Fruit fly (Drosophila melanogaster) whole organism, embryonic: ENCODE measurements around the gene CG43338.
A peak's percentile ranks its signal among the peaks of the same experiment; 100 is the strongest.

Source experiments
- BEAF-32 ChIP-seq: fragments of 200-800 bp; sonication (Bioruptor generic); optimal IDR thresholded peaks from 3 replicates; lab custom pipeline; 2017; ENCODE audit warnings: missing biosample characterization, missing genetic modification characterization, mild to moderate bottlenecking, moderate library complexity, missing genetic modification reagents
- CG10321 ChIP-seq: fragments of 200-800 bp; sonication (Bioruptor generic); IDR thresholded peaks from 2 replicates; pipeline ENCODE4 v1.3.6; 2022; ENCODE audit warnings: missing biosample characterization, missing genetic modification characterization
- CG13775 ChIP-seq: fragments of 200-800 bp; sonication (Bioruptor generic); optimal IDR thresholded peaks from 3 replicates; lab custom pipeline; 2017; ENCODE audit warnings: missing biosample characterization, mild to moderate bottlenecking, missing genetic modification characterization
- CG14860 ChIP-seq: fragments of 200-800 bp; sonication (Bioruptor generic); IDR thresholded peaks from 3 replicates; pipeline ENCODE4 v1.3.6; 2022; ENCODE audit warnings: missing biosample characterization, missing genetic modification characterization; ENCODE audit not compliant: partially characterized antibody
- CG1529 ChIP-seq: fragments of 200-800 bp; sonication (Bioruptor generic); optimal IDR thresholded peaks from 3 replicates; lab custom pipeline; 2018; ENCODE audit warnings: missing biosample characterization, missing genetic modification characterization
- CG15479 ChIP-seq: fragments of 200-800 bp; sonication (Bioruptor generic); optimal IDR thresholded peaks from 3 replicates; lab custom pipeline; 2019; ENCODE audit warnings: missing biosample characterization, mild to moderate bottlenecking, missing genetic modification characterization, moderate library complexity
- CG1832 ChIP-seq: fragments of 200-800 bp; sonication (Bioruptor generic); optimal IDR thresholded peaks from 2 replicates; lab custom pipeline; 2017; ENCODE audit warnings: missing biosample characterization, mild to moderate bottlenecking, missing genetic modification characterization, inconsistent platforms
- CG18476 ChIP-seq: fragments of 200-800 bp; sonication (Bioruptor generic); optimal IDR thresholded peaks from 2 replicates; lab custom pipeline; 2016; ENCODE audit warnings: missing biosample characterization, mild to moderate bottlenecking, missing genetic modification characterization
- CG30020 ChIP-seq: fragments of 200-800 bp; optimal IDR thresholded peaks from 2 replicates; lab custom pipeline; 2019; ENCODE audit warnings: missing biosample characterization, mild to moderate bottlenecking, missing genetic modification characterization, moderate library complexity
- CG34224 ChIP-seq: fragments of 200-800 bp; sonication (Bioruptor generic); IDR thresholded peaks from 3 replicates; pipeline ENCODE4 v1.3.6; 2022; ENCODE audit warnings: missing biosample characterization, missing genetic modification characterization; ENCODE audit not compliant: partially characterized antibody
- CG34376 ChIP-seq: fragments of 200-800 bp; sonication (Bioruptor generic); optimal IDR thresholded peaks from 2 replicates; lab custom pipeline; 2018; ENCODE audit warnings: missing biosample characterization, mild to moderate bottlenecking, missing genetic modification characterization
- CG4854 ChIP-seq: fragments of 200-800 bp; sonication (Bioruptor generic); optimal IDR thresholded peaks from 2 replicates; lab custom pipeline; 2016; ENCODE audit warnings: missing biosample characterization, missing genetic modification characterization, inconsistent platforms
- CG5245 ChIP-seq: fragments of 200-800 bp; sonication (Bioruptor generic); optimal IDR thresholded peaks from 3 replicates; lab custom pipeline; 2016; ENCODE audit warnings: missing biosample characterization, missing genetic modification characterization
- CG6689 ChIP-seq: fragments of 200-800 bp; sonication (Bioruptor generic); IDR thresholded peaks from 2 replicates; pipeline ENCODE4 v1.3.6; 2022; ENCODE audit warnings: missing biosample characterization, missing genetic modification characterization
- CG6765 ChIP-seq: fragments of 200-800 bp; sonication (Bioruptor generic); optimal IDR thresholded peaks from 3 replicates; lab custom pipeline; 2017; ENCODE audit warnings: missing biosample characterization, mild to moderate bottlenecking, missing genetic modification characterization
- CG8388 ChIP-seq: fragments of 200-800 bp; sonication (Bioruptor generic); optimal IDR thresholded peaks from 2 replicates; lab custom pipeline; 2019; ENCODE audit warnings: missing biosample characterization, mild to moderate bottlenecking, missing genetic modification characterization, moderate library complexity
- CG8924 ChIP-seq: fragments of 200-800 bp; optimal IDR thresholded peaks from 3 replicates; lab custom pipeline; 2019; ENCODE audit warnings: missing biosample characterization, mild to moderate bottlenecking, missing genetic modification characterization, moderate library complexity
- CG9932 ChIP-seq: fragments of 200-800 bp; sonication (Bioruptor generic); IDR thresholded peaks from 2 replicates; pipeline ENCODE4 v1.3.6; 2022; ENCODE audit warnings: missing biosample characterization, missing genetic modification characterization
- Doc2 ChIP-seq: fragments of 200-800 bp; sonication (Bioruptor generic); IDR thresholded peaks from 2 replicates; pipeline ENCODE4 v1.3.6; 2022; ENCODE audit warnings: missing biosample characterization, missing genetic modification characterization
- Eip74EF ChIP-seq, 2 experiments: fragments of 200-800 bp in 1 of 2; fragments of >200 bp in 1 of 2; sonication (Bioruptor generic) in 1 of 2; optimal IDR thresholded peaks; 2 replicates each; lab custom pipeline; 2017 to 2019; ENCODE audit warnings: missing biosample characterization in 2 of 2, missing genetic modification characterization in 2 of 2, mild to moderate bottlenecking in 1 of 2, moderate library complexity in 1 of 2
- GATAe ChIP-seq: fragments of 200-800 bp; sonication (Bioruptor generic); conservative IDR thresholded peaks from 2 replicates; pipeline ENCODE4 v1.3.6; 2022; ENCODE audit warnings: missing biosample characterization, missing genetic modification characterization
- Gsc ChIP-seq: fragments of 200-800 bp; sonication (Bioruptor generic); IDR thresholded peaks from 2 replicates; pipeline ENCODE4 v1.3.6; 2022; ENCODE audit warnings: missing biosample characterization, missing genetic modification characterization
- Hr78 ChIP-seq, 2 experiments: fragments of 200-800 bp in 1 of 2; fragments of >200 bp in 1 of 2; sonication (Bioruptor generic) in 1 of 2; optimal IDR thresholded peaks; 2 replicates each; lab custom pipeline; 2017 to 2019; ENCODE audit warnings: missing biosample characterization in 2 of 2, missing genetic modification characterization in 2 of 2, mild to moderate bottlenecking in 1 of 2, moderate library complexity in 1 of 2
- Lhr ChIP-seq: fragments of 200-800 bp; sonication (Bioruptor generic); optimal IDR thresholded peaks from 3 replicates; lab custom pipeline; 2017; ENCODE audit warnings: mild to moderate bottlenecking, missing biosample characterization, missing genetic modification reagents, missing genetic modification characterization
- Med ChIP-seq: fragments of 200-800 bp; sonication (Bioruptor generic); peaks from one replicate; lab custom pipeline; 2016; ENCODE audit warnings: missing biosample characterization, missing genetic modification characterization, mild to moderate bottlenecking, inconsistent platforms, moderate library complexity
- NC2α ChIP-seq: fragments of 200-800 bp; sonication (Bioruptor generic); optimal IDR thresholded peaks from 2 replicates; lab custom pipeline; 2016; ENCODE audit warnings: missing biosample characterization, missing genetic modification characterization
- Six4 ChIP-seq: fragments of 200-800 bp; sonication (Bioruptor generic); optimal IDR thresholded peaks from 2 replicates; lab custom pipeline; 2016; ENCODE audit warnings: missing biosample characterization, missing genetic modification characterization
- Trl ChIP-seq, 3 experiments: fragments of >200 bp in 2 of 3; fragments of 200-800 bp in 1 of 3; sonication (Bioruptor generic) in 1 of 3; optimal IDR thresholded peaks; 2 replicates in 1 of 3; 3 replicates in 2 of 3; lab custom pipeline; 2016 to 2017; ENCODE audit warnings: missing biosample characterization in 1 of 3, missing genetic modification characterization in 1 of 3
- btn ChIP-seq: fragments of 200-800 bp; sonication (Bioruptor generic); optimal IDR thresholded peaks from 2 replicates; lab custom pipeline; 2016; ENCODE audit warnings: missing biosample characterization, missing genetic modification characterization
- ci ChIP-seq: fragments of 200-800 bp; sonication (Bioruptor generic); IDR thresholded peaks from 3 replicates; pipeline ENCODE4 v1.3.6; 2022; ENCODE audit warnings: missing biosample characterization, missing genetic modification characterization
- corto ChIP-seq: fragments of 200-800 bp; sonication (Bioruptor generic); optimal IDR thresholded peaks from 2 replicates; lab custom pipeline; 2016; ENCODE audit warnings: missing biosample characterization, mild to moderate bottlenecking, missing genetic modification characterization, moderate library complexity
- crc ChIP-seq: fragments of 200-800 bp; sonication (Bioruptor generic); optimal IDR thresholded peaks from 2 replicates; lab custom pipeline; 2016; ENCODE audit warnings: missing biosample characterization, missing genetic modification characterization
- ems ChIP-seq: fragments of 200-800 bp; sonication (Bioruptor generic); optimal IDR thresholded peaks from 3 replicates; lab custom pipeline; 2016; ENCODE audit warnings: missing biosample characterization, missing genetic modification characterization
- fd64A ChIP-seq: fragments of 200-800 bp; sonication (Bioruptor generic); optimal IDR thresholded peaks from 3 replicates; lab custom pipeline; 2018; ENCODE audit warnings: missing biosample characterization, mild to moderate bottlenecking, missing genetic modification characterization
- ftz-f1 ChIP-seq: fragments of 200-800 bp; sonication (Bioruptor generic); optimal IDR thresholded peaks from 2 replicates; lab custom pipeline; 2016; ENCODE audit warnings: missing biosample characterization, missing genetic modification characterization
- gcm ChIP-seq: fragments of 200-800 bp; sonication (Bioruptor generic); optimal IDR thresholded peaks from 2 replicates; lab custom pipeline; 2019; ENCODE audit warnings: missing biosample characterization, mild to moderate bottlenecking, missing genetic modification characterization, moderate library complexity
- gsb ChIP-seq: fragments of 200-800 bp; sonication (Bioruptor generic); IDR thresholded peaks from 2 replicates; pipeline ENCODE4 v1.3.6; 2022; ENCODE audit warnings: missing biosample characterization, missing genetic modification characterization
- inv ChIP-seq: fragments of 200-800 bp; sonication (Bioruptor generic); IDR thresholded peaks from 2 replicates; pipeline ENCODE4 v1.3.6; 2022; ENCODE audit warnings: missing biosample characterization, missing genetic modification characterization; ENCODE audit not compliant: partially characterized antibody
- otp ChIP-seq: fragments of 200-800 bp; sonication (Bioruptor generic); IDR thresholded peaks from 3 replicates; pipeline ENCODE4, ENCODE4 v1.3.6; 2022; ENCODE audit warnings: missing biosample characterization, missing genetic modification characterization
- pita ChIP-seq: fragments of 200-800 bp; sonication (Bioruptor generic); optimal IDR thresholded peaks from 2 replicates; lab custom pipeline; 2017; ENCODE audit warnings: missing biosample characterization, mild to moderate bottlenecking, missing genetic modification characterization
- sima ChIP-seq: fragments of 200-800 bp; sonication (Bioruptor generic); optimal IDR thresholded peaks from 2 replicates; lab custom pipeline; 2016; ENCODE audit warnings: missing biosample characterization, missing genetic modification characterization
- slp2 ChIP-seq: fragments of 200-800 bp; sonication (Bioruptor generic); optimal IDR thresholded peaks from 2 replicates; lab custom pipeline; 2016; ENCODE audit warnings: missing biosample characterization, missing genetic modification characterization
- sug ChIP-seq: fragments of 200-800 bp; optimal IDR thresholded peaks from 2 replicates; lab custom pipeline; 2019; ENCODE audit warnings: missing biosample characterization, mild to moderate bottlenecking, missing genetic modification characterization, moderate library complexity
- tll ChIP-seq, 2 experiments: fragments of 200-800 bp in 1 of 2; fragments of >200 bp in 1 of 2; sonication (Bioruptor generic) in 1 of 2; optimal IDR thresholded peaks; 2 replicates each; lab custom pipeline; 2017 to 2019; ENCODE audit warnings: missing biosample characterization in 2 of 2, missing genetic modification characterization in 2 of 2, mild to moderate bottlenecking in 1 of 2, moderate library complexity in 1 of 2
- toy ChIP-seq: fragments of 200-800 bp; sonication (Bioruptor generic); IDR thresholded peaks from 2 replicates; pipeline ENCODE4 v1.3.6; 2022; ENCODE audit warnings: missing biosample characterization, missing genetic modification characterization
- vvl ChIP-seq: fragments of 200-800 bp; sonication (Bioruptor generic); IDR thresholded peaks from 2 replicates; pipeline ENCODE4 v1.3.6; 2022; ENCODE audit warnings: missing biosample characterization, missing genetic modification characterization
- zen ChIP-seq: fragments of 200-800 bp; sonication (Bioruptor generic); optimal IDR thresholded peaks from 3 replicates; lab custom pipeline; 2018; ENCODE audit warnings: missing biosample characterization, mild to moderate bottlenecking, missing genetic modification characterization, moderate library complexity

The CG43338 gene

DNA sequence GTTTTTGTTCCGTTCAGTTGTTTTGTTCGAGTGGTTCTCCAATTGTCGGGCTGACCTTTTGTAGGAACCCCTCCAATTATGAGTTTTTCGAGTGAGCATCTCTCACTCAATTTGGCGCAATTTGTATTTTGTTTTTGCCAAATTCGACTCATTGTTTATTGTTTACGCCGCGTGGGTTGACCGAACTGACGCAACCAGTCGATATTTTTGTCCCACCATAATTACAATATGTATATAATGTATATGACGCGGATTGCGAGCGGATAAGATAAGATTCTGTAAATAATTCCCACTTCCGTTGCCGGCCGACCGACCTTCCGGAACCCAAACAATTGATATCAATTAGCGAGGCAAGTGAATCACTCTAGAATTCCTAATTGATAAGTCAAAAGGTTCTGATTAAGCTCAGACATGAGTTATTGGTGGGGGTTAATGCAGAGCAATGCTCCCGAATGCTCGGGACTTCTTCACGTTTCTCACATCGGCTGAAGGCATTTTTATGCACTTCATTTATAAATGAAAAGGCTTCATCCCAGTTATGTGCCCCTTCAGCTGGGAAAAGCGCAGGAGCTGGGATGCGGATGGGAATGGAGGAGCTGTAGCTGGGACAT, 40.3 kb downstream of the CG43338 start (continued):
- TF ChIP-seq otp (GFP tag; lab: Robert Waterston, UW) (no peak), CG34376 (GFP tag; lab: Kevin White, UChicago) (peak; percentile 44), sug (tag; lab: Kevin White, UChicago) (peak; percentile 19)

DNA sequence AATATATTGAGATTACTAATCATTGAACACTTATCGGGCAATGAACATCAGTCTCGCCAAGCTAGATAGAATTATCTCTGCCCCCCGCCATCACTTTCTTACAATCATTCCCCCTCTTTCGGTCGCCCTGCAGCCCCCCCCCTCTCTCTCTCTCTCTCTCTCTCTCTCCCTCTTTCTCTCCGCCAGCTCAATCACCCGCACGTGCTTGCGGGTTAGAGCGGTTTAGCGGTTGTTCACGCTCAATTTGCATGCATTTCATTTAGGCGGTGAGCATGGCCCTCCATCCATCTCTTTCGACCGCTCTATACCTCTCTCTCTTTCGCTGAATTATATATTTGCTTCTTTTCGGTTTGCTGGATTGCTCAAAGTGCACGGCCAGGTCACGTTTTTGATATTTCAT, 41.9 kb downstream of the CG43338 start:
- TF ChIP-seq CG30020 (tag; lab: Kevin White, UChicago) = no peak
- no peak for TF ChIP-seq BEAF-32 (GFP tag; lab: Kevin White, UChicago)
- TF ChIP-seq GATAe = no peak
- TF ChIP-seq zen (tag; lab: Kevin White, UChicago) = no peak
- TF ChIP-seq CG10321 (GFP tag; lab: Robert Waterston, UW) = peak; percentile 73
- no peak for TF ChIP-seq Eip74EF (GFP tag; optimal IDR thresholded peaks at IDR 0.05; lab: Kevin White, UChicago)
- TF ChIP-seq fd64A = no peak
- TF ChIP-seq sima = no peak
- no peak for TF ChIP-seq CG5245 (GFP tag; lab: Kevin White, UChicago)
- no peak for TF ChIP-seq CG18476
- TF ChIP-seq inv (GFP tag; lab: Robert Waterston, UW) = no peak
- no peak for TF ChIP-seq CG8924 (tag; lab: Kevin White, UChicago)
- TF ChIP-seq Trl (optimal IDR thresholded peaks at IDR 0.05; lab: Kevin White, UChicago) = peak; percentile 46 to 51
- TF ChIP-seq Trl (GFP tag; optimal IDR thresholded peaks at IDR 0.05; lab: Kevin White, UChicago) = no peak
- peak in 1 of 2 experiments; percentile 26 for TF ChIP-seq Hr78 (GFP tag; optimal IDR thresholded peaks at IDR 0.05; lab: Kevin White, UChicago)
- TF ChIP-seq tll (GFP tag; optimal IDR thresholded peaks at IDR 0.05; lab: Kevin White, UChicago) = peak in 1 of 2 experiments; percentile 50
- no peak for TF ChIP-seq CG8388
- no peak for TF ChIP-seq CG13775 (GFP tag; lab: Kevin White, UChicago)
- no peak for TF ChIP-seq CG14860
- TF ChIP-seq gcm = peak; percentile 34
- TF ChIP-seq crc = no peak
- TF ChIP-seq btn = no peak
- TF ChIP-seq CG9932 (GFP tag; lab: Robert Waterston, UW) = no peak
- no peak for TF ChIP-seq toy (GFP tag; lab: Robert Waterston, UW)
- 0 out of 3 replicates have a peak, but pooled peaks have one; percentile 21 for TF ChIP-seq ci (GFP tag; lab: Robert Waterston, UW)
- no peak for TF ChIP-seq NC2α (GFP tag; lab: Kevin White, UChicago)
- TF ChIP-seq CG15479 (GFP tag; lab: Kevin White, UChicago) = peak; percentile 96
- peak; percentile 34 for TF ChIP-seq Med
- TF ChIP-seq sug (tag; lab: Kevin White, UChicago) = peak; percentile 29
- no peak for TF ChIP-seq gsb
- peak; percentile 74 for TF ChIP-seq vvl (GFP tag; lab: Robert Waterston, UW)
- TF ChIP-seq CG6689 (GFP tag; lab: Robert Waterston, UW) = no peak
- no peak for TF ChIP-seq CG34224
- TF ChIP-seq CG1832 = peak; percentile 76
- TF ChIP-seq Lhr (GFP tag; lab: Kevin White, UChicago) = no peak
- no peak for TF ChIP-seq Six4 (GFP tag; lab: Kevin White, UChicago)
- no peak for TF ChIP-seq Gsc (GFP tag; lab: Robert Waterston, UW)
- TF ChIP-seq corto = no peak
- no peak for TF ChIP-seq pita (GFP tag; lab: Kevin White, UChicago)
- TF ChIP-seq CG1529 (GFP tag; lab: Kevin White, UChicago) = no peak
- no peak for TF ChIP-seq CG4854 (GFP tag; lab: Kevin White, UChicago)
- TF ChIP-seq Doc2 = no peak
- no peak for TF ChIP-seq CG6765 (GFP tag; lab: Kevin White, UChicago)
- no peak for TF ChIP-seq slp2 (GFP tag; lab: Kevin White, UChicago)
- no peak for TF ChIP-seq ftz-f1 (GFP tag; lab: Kevin White, UChicago)
- no peak for TF ChIP-seq ems (GFP tag; lab: Kevin White, UChicago)
